Worm (Caenorhabditis elegans): Measurements from ENCODE around the gene mttu-1.

The mttu-1 gene

DNA sequence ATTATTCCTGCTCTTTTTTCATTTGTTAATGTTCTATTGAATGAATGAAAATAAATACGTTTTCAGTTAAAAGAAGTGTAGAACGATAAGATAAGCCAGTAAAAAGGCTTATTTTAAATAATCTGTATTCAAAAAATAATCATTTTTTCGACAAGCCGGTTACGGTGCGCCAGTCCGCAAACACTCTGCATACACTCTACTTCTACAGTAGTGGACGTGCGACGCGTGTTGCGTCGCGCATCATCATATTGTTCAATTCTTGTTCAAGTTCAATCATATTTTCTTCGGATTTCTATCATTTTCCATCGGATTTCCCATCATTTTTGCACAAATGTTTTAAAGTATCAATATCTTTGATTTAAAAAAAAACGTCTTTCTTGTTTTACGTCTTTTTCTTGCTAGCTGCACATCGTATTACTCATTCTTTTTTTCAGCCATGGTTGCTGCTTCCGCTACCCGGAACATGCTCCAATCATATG is 23.2 kb upstream of the mttu-1 start, which contains the start of gene B0035.18:
Gene B0035.18 (plus strand): TSS at position 429 of the 479 bp plus-strand sequence.
- TF ChIP-seq ztf-4 (tag; optimal IDR thresholded peaks at IDR 0.05) (no peak), ama-1 (optimal IDR thresholded peaks at IDR 0.05) (no peak)

DNA sequence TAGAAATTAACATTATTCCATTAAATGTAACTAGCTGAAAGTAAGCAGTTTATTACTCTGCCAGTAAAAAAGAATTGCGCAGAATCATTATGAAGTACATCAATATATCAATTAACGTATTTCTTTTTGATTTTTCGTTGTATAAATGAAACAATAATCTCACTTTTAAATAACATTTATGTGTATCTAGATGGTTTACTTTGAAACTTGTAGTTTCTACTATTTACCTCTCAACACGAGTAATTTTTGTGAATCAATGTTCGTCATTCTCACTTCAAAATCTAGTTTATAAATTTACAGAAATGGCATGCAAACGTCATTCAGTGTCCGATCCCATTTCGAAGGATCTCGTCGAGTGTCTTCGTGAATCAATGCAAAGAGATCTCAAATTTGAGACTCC is 20.4 kb upstream of the mttu-1 start, which contains the start of gene gspd-1:
Gene gspd-1 (plus strand): TSS at position 301 of the 400 bp plus-strand sequence.
- TF ChIP-seq mbf-1 (tag; optimal IDR thresholded peaks at IDR 0.05), result no peak
- no peak for TF ChIP-seq nhr-129 (tag; optimal IDR thresholded peaks at IDR 0.05)
- no peak for TF ChIP-seq ceh-16 (tag; optimal IDR thresholded peaks at IDR 0.05)
- no peak for TF ChIP-seq aly-2 (tag; optimal IDR thresholded peaks at IDR 0.05)
- TF ChIP-seq mab-5 (tag; optimal IDR thresholded peaks at IDR 0.05), result no peak
- TF ChIP-seq ceh-82 (tag; optimal IDR thresholded peaks at IDR 0.05), result no peak

DNA sequence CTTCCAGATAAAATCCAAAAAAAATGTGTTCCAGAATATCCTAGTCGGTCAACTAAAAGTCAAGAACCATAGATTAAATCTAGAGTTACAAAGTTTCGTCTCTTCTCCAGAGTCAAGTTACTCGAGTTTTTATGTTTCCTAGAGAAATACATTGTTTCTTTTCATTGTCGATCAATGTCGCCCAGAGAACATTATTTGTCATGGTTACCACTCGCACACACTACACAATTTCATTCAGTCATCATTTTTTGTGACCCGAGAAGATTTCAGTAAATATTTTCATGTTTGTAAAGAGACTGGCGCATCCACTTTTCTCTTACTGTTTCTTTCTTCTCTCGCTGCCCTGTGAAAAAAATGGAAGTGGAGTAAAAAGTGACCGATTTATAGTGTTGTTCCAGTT is 20.0 kb upstream of the mttu-1 start:
- TF ChIP-seq ztf-4 (tag; optimal IDR thresholded peaks at IDR 0.05) (no peak), mbf-1 (tag; optimal IDR thresholded peaks at IDR 0.05) (no peak), lin-13 (GFP tag; optimal IDR thresholded peaks at IDR 0.05) (no peak), ztf-1 (GFP tag; conservative IDR thresholded peaks at IDR 0.05) (no peak), ceh-82 (tag; optimal IDR thresholded peaks at IDR 0.05) (no peak), sma-3 (GFP tag; optimal IDR thresholded peaks at IDR 0.05) (no peak), crh-2 (tag; optimal IDR thresholded peaks at IDR 0.05) (no peak), nhr-21 (tag; optimal IDR thresholded peaks at IDR 0.05) (no peak), mdl-1 (tag; optimal IDR thresholded peaks at IDR 0.05) (no peak), ZK546.5 (tag; optimal IDR thresholded peaks at IDR 0.05) (no peak)

DNA sequence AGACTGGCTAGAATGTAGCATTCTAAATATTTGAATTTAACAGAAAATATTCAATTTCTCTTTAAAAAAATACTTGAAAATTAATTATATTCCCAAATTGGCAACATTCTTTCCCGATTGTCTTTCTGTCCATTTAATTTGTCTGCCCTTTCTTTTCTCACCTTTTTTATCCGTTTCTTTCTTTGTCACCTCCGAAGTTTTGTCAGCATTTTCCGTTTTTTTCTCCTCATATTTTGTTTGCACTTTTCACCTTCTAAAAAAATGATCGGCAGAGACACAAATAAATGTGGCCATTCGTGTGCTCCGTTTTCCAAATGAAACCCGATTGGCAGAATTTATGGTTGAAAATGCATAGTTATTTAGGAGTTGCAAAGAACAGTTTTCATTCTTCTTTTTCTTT is 19.4 kb upstream of the mttu-1 start:
- no peak for TF ChIP-seq mbf-1 (tag; optimal IDR thresholded peaks at IDR 0.05)
- no peak for TF ChIP-seq ztf-11 (tag; optimal IDR thresholded peaks at IDR 0.05)
- TF ChIP-seq F13H6.1 (tag; optimal IDR thresholded peaks at IDR 0.05), result no peak
- no peak for TF ChIP-seq mab-5 (tag; optimal IDR thresholded peaks at IDR 0.05)
- TF ChIP-seq lsy-2 (tag; optimal IDR thresholded peaks at IDR 0.05), result peak in 1 of 2 experiments; percentile 0
- no peak for TF ChIP-seq lin-39 (tag; optimal IDR thresholded peaks at IDR 0.05)
- TF ChIP-seq nhr-129 (tag; optimal IDR thresholded peaks at IDR 0.05), result no peak
- no peak for TF ChIP-seq sem-4 (tag; optimal IDR thresholded peaks at IDR 0.05)

DNA sequence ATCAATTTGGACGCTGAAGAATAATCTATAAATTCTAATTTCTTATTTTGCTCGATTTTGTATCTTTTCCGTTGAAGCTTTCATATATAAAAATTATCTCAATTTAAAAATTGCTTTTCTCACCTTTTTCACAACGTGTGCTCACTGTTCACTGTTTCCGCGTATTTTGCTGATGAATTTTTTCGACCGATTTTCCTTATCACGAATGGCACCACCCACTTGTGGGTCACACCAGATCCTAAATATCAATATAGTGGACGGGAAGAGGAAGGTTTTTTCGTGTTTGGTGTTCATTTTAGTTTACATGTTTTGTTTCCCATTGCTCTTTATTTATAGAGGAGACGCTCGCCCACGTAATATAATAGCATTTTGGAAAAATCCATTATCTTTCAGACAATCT is 19.0 kb upstream of the mttu-1 start:
- TF ChIP-seq lsy-2 (tag; optimal IDR thresholded peaks at IDR 0.05) (no peak), blmp-1 (tag; optimal IDR thresholded peaks at IDR 0.05; ENCODE audit: insufficient read depth) (no peak), mab-5 (tag; optimal IDR thresholded peaks at IDR 0.05) (no peak), ama-1 (optimal IDR thresholded peaks at IDR 0.05) (no peak), ceh-16 (tag; optimal IDR thresholded peaks at IDR 0.05) (no peak), nhr-21 (tag; optimal IDR thresholded peaks at IDR 0.05) (no peak), sma-3 (GFP tag; optimal IDR thresholded peaks at IDR 0.05) (no peak), peb-1 (tag; optimal IDR thresholded peaks at IDR 0.05) (no peak), mdl-1 (tag; optimal IDR thresholded peaks at IDR 0.05) (no peak), unc-62 (GFP tag; optimal IDR thresholded peaks at IDR 0.05) (no peak), sma-9 (GFP tag; optimal IDR thresholded peaks at IDR 0.05) (no peak), sma-9 (tag; optimal IDR thresholded peaks at IDR 0.05) (no peak), unc-55 (GFP tag; optimal IDR thresholded peaks at IDR 0.05) (no peak), nhr-6 (tag; optimal IDR thresholded peaks at IDR 0.05) (no peak), nhr-25 (tag; optimal IDR thresholded peaks at IDR 0.05) (no peak), Y55F3AM.14 (GFP tag; optimal IDR thresholded peaks at IDR 0.05) (no peak), nhr-11 (tag; optimal IDR thresholded peaks at IDR 0.05) (no peak), C34F6.9 (tag; optimal IDR thresholded peaks at IDR 0.05) (no peak), nhr-12 (tag; optimal IDR thresholded peaks at IDR 0.05) (no peak), nhr-129 (tag; optimal IDR thresholded peaks at IDR 0.05) (no peak)

DNA sequence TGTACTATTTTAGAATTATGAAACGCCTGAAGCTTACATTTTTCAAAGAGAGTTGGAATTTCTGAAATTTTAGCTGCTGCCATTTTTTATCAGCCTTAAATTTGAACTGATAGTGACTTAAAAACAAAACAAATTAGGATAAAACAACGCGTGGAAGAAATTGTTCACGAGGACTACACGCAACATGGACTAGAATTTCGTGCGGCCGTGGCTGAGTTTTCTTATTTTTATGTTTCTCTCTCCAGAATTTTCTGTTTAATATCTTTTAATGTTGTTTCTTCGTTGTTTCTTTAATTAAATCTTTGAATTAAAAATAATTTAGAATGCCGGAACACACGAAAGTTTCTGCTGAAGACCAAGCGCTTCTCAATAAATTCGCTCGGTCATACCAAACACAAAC is 18.2 kb upstream of the mttu-1 start, which contains the start of the genes B0035.3, B0035.22 and pfd-4:
Gene B0035.3 (minus strand): TSS at position 114 of the 400 bp plus-strand sequence.
Gene B0035.22 (plus strand): TSS at position 269 of the 400 bp plus-strand sequence.
Gene pfd-4 (plus strand): TSS at position 323 of the 400 bp plus-strand sequence.
- TF ChIP-seq nhr-23 (tag; optimal IDR thresholded peaks at IDR 0.05) (no peak), crh-2 (tag; optimal IDR thresholded peaks at IDR 0.05) (peak; percentile 72), blmp-1 (tag; optimal IDR thresholded peaks at IDR 0.05; ENCODE audit: insufficient read depth) (no peak), gmeb-1 (tag; optimal IDR thresholded peaks at IDR 0.05) (peak; percentile 38), sem-4 (tag; optimal IDR thresholded peaks at IDR 0.05) (peak; percentile 53), egl-27 (tag; optimal IDR thresholded peaks at IDR 0.05) (no peak), unc-55 (GFP tag; optimal IDR thresholded peaks at IDR 0.05) (peak; percentile 76), sma-3 (GFP tag; optimal IDR thresholded peaks at IDR 0.05) (peak; percentile 53), nhr-10 (tag; optimal IDR thresholded peaks at IDR 0.05) (no peak), ama-1 (optimal IDR thresholded peaks at IDR 0.05) (no peak), lin-11 (tag; optimal IDR thresholded peaks at IDR 0.05) (no peak), lsy-2 (tag; optimal IDR thresholded peaks at IDR 0.05) (peak; percentile 1 to 79), nhr-129 (tag; optimal IDR thresholded peaks at IDR 0.05) (no peak), ceh-16 (tag; optimal IDR thresholded peaks at IDR 0.05) (no peak), fos-1 (tag; optimal IDR thresholded peaks at IDR 0.05) (no peak), sma-9 (GFP tag; optimal IDR thresholded peaks at IDR 0.05) (peak; percentile 66), sma-9 (tag; optimal IDR thresholded peaks at IDR 0.05) (no peak), alr-1 (tag; optimal IDR thresholded peaks at IDR 0.05) (no peak), nhr-237 (tag; optimal IDR thresholded peaks at IDR 0.05) (no peak), nhr-21 (tag; optimal IDR thresholded peaks at IDR 0.05) (no peak), lin-13 (GFP tag; optimal IDR thresholded peaks at IDR 0.05) (peak; percentile 36), F13H6.1 (tag; optimal IDR thresholded peaks at IDR 0.05) (peak; percentile 50), zag-1 (tag; optimal IDR thresholded peaks at IDR 0.05) (no peak), C34F6.9 (tag; optimal IDR thresholded peaks at IDR 0.05) (peak; percentile 73), elt-1 (tag; optimal IDR thresholded peaks at IDR 0.05) (no peak)
